ENCODE assay signal across 2 fruit fly cellular contexts in genomic region chr2L:15470514-15471134, dm6.
A peak's percentile ranks its signal among the peaks of the same experiment; 100 is the strongest.
TF ChIP-seq lines count a peak whose summit lies in the region.

No protein-coding gene starts in this region.

- no peak for TF ChIP-seq CTCF in whole organism, embryonic (GFP tag; optimal IDR thresholded peaks at IDR 0.05; lab: Kevin White, UChicago)

TF ChIP-seq in whole organism, embryonic, 481 proteins besides CTCF, POLR2A, EP300 and RAD21:
- TF ChIP-seq Rfx (GFP tag; IDR thresholded peaks at IDR 0.05; lab: Robert Waterston, UW) (no peak), dm (GFP tag; optimal IDR thresholded peaks at IDR 0.05; lab: Kevin White, UChicago) (no peak), tna (GFP tag; IDR thresholded peaks at IDR 0.05; lab: Robert Waterston, UW; ENCODE audit: partially characterized antibody) (no peak), D19A (tag; optimal IDR thresholded peaks at IDR 0.05; lab: Kevin White, UChicago) (no peak), CG2875 (GFP tag; optimal IDR thresholded peaks at IDR 0.05; lab: Kevin White, UChicago) (no peak), CG33213 (GFP tag; optimal IDR thresholded peaks at IDR 0.05; lab: Kevin White, UChicago) (no peak), dan (GFP tag; IDR thresholded peaks at IDR 0.05; lab: Robert Waterston, UW) (no peak), CG2199 (GFP tag; IDR thresholded peaks at IDR 0.05; lab: Robert Waterston, UW) (0 out of 3 replicates have a peak, but pooled peaks have one; percentile 60), CG11560 (tag; IDR thresholded peaks at IDR 0.05; lab: Robert Waterston, UW) (no peak), Atf6 (GFP tag; IDR thresholded peaks at IDR 0.05; lab: Robert Waterston, UW) (no peak), Deaf1 (tag; optimal IDR thresholded peaks at IDR 0.05; lab: Kevin White, UChicago) (peak; percentile 54), sens (GFP tag; lab: Kevin White, UChicago) (peak; percentile 58), tll (GFP tag; optimal IDR thresholded peaks at IDR 0.05; lab: Kevin White, UChicago) (peak in 1 of 2 experiments; percentile 22), zen (tag; optimal IDR thresholded peaks at IDR 0.05; lab: Kevin White, UChicago) (peak; percentile 4), exex (tag; optimal IDR thresholded peaks at IDR 0.05; lab: Kevin White, UChicago) (no peak), nerfin-1 (tag; optimal IDR thresholded peaks at IDR 0.05; lab: Kevin White, UChicago) (peak; percentile 6), kni (GFP tag; optimal IDR thresholded peaks at IDR 0.05; lab: Kevin White, UChicago) (peak; percentile 4), Lim3 (GFP tag; IDR thresholded peaks at IDR 0.05; lab: Robert Waterston, UW) (no peak), CG10147 (GFP tag; optimal IDR thresholded peaks at IDR 0.05; lab: Kevin White, UChicago) (no peak), Jarid2 (GFP tag; optimal IDR thresholded peaks at IDR 0.05; lab: Kevin White, UChicago) (no peak), Gsc (GFP tag; IDR thresholded peaks at IDR 0.05; lab: Robert Waterston, UW) (no peak), CG1792 (GFP tag; optimal IDR thresholded peaks at IDR 0.05; lab: Kevin White, UChicago) (no peak), Kr (GFP tag; optimal IDR thresholded peaks at IDR 0.05; lab: Kevin White, UChicago) (peak; percentile 93), pan (optimal IDR thresholded peaks at IDR 0.05; lab: Kevin White, UChicago) (no peak), pan (GFP tag; optimal IDR thresholded peaks at IDR 0.05 in 1 of 2, IDR thresholded peaks at IDR 0.05 in 1 of 2) (no peak)

TF ChIP-seq in whole organism, prepupa, 60 proteins besides CTCF, POLR2A, EP300 and RAD21:
- TF ChIP-seq ss (GFP tag; optimal IDR thresholded peaks at IDR 0.05; lab: Kevin White, UChicago) (peak in 1 of 2 experiments; percentile 6), svp (GFP tag; lab: Kevin White, UChicago) (peak; percentile 31), CG6854 (GFP tag; optimal IDR thresholded peaks at IDR 0.05; lab: Kevin White, UChicago) (no peak)
